Worm (Caenorhabditis elegans) whole organism, early embryonic: Measurements from ENCODE around the gene lin-40.

Experiments used
- B0310.2 ChIP-seq: sonication (generic microtip); optimal IDR thresholded peaks from 2 replicates; lab custom pipeline; 2016; ENCODE audit warnings: mild to moderate bottlenecking, missing genetic modification characterization, missing compliant biosample characterization
- ama-1 ChIP-seq: fragments of 150-350 bp; optimal IDR thresholded peaks from 2 replicates; lab custom pipeline; 2014
- ceh-13 ChIP-seq: fragments of 200-800 bp; sonication (Bioruptor generic); optimal IDR thresholded peaks from 2 replicates; lab custom pipeline; 2018; ENCODE audit warnings: mild to moderate bottlenecking, missing genetic modification characterization, missing compliant biosample characterization
- ets-7 ChIP-seq: sonication (generic microtip); optimal IDR thresholded peaks from 2 replicates; lab custom pipeline; 2016; ENCODE audit warnings: missing genotype, missing genetic modification characterization, missing compliant biosample characterization
- flt-1 ChIP-seq: fragments of 200-800 bp; sonication (Bioruptor generic); IDR thresholded peaks from 2 replicates; pipeline ENCODE4 v1.3.6; 2022; ENCODE audit warnings: missing genetic modification characterization, missing compliant biosample characterization
- hmg-4 ChIP-seq: fragments of 200-800 bp; sonication (Bioruptor generic); optimal IDR thresholded peaks from 2 replicates; lab custom pipeline; 2018; ENCODE audit warnings: mild to moderate bottlenecking, missing genetic modification characterization, missing compliant biosample characterization
- hnd-1 ChIP-seq: sonication (generic microtip); optimal IDR thresholded peaks from 2 replicates; lab custom pipeline; 2016; ENCODE audit warnings: missing genetic modification characterization, missing compliant biosample characterization
- sea-1 ChIP-seq: fragments of 200-800 bp; sonication (Bioruptor generic); conservative IDR thresholded peaks from 2 replicates; pipeline ENCODE4 v1.3.6; 2022; ENCODE audit warnings: missing genetic modification characterization, missing compliant biosample characterization
- tbx-11 ChIP-seq: fragments of 200-800 bp; sonication (Bioruptor generic); IDR thresholded peaks from 2 replicates; pipeline ENCODE4 v1.3.6; 2022; ENCODE audit warnings: missing genetic modification characterization, missing compliant biosample characterization
- tbx-37 ChIP-seq: fragments of 200-800 bp; sonication (Bioruptor generic); conservative IDR thresholded peaks from 2 replicates; pipeline ENCODE4 v1.3.6; 2022; ENCODE audit warnings: missing genetic modification reagents, missing genetic modification characterization, missing compliant biosample characterization
- tra-4 ChIP-seq: sonication (generic microtip); optimal IDR thresholded peaks from 2 replicates; lab custom pipeline; 2017; ENCODE audit warnings: missing genetic modification characterization, missing compliant biosample characterization

DNA sequence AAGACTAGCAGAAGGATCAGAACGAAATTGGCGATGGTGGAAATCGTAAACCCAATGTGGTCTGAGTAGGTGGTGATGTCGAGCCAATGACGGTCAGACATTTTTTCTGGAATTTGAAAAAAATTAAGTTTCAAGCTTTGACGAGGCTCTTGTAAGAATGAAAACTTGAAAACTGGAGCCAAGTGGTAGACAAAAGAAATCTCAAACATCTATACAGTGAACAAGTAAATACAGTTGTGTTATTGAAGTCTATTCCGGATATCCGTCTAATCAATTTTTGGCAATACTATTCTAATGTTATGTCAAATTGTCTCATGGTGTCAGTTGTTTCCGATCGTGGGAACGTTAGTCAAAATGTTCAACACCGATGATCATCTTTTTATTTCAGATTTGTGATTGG lies 37.9 kb upstream of the lin-40 start, which contains the start of gene str-113:
- TF ChIP-seq tra-4 (tag; lab: Kevin White, UChicago) (no peak), flt-1 (GFP tag; lab: Robert Waterston, UW) (no peak), ama-1 (lab: Kevin White, UChicago) (no peak), ets-7 (no peak), B0310.2 (tag; lab: Kevin White, UChicago) (no peak), ceh-13 (GFP tag; lab: Kevin White, UChicago) (no peak), tbx-11 (GFP tag; lab: Robert Waterston, UW) (no peak), sea-1 (no peak), hnd-1 (tag; lab: Kevin White, UChicago) (no peak), hmg-4 (no peak), tbx-37 (GFP tag; lab: Robert Waterston, UW) (no peak)
